Worm (Caenorhabditis elegans) whole organism, L1 larva: Measurements from ENCODE around the gene srb-3.
A peak's percentile ranks its signal among the peaks of the same experiment; 100 is the strongest.

ENCODE experiments used
- aha-1 ChIP-seq: fragments of 150-350 bp; optimal IDR thresholded peaks from 2 replicates; lab custom pipeline; 2014; ENCODE audit warnings: missing biosample characterization, missing genetic modification characterization
- ceh-63 ChIP-seq: fragments of 200-800 bp; sonication (Bioruptor generic); optimal IDR thresholded peaks from 2 replicates; lab custom pipeline; 2018; ENCODE audit warnings: mild to moderate bottlenecking, missing genetic modification characterization, missing compliant biosample characterization
- ceh-8 ChIP-seq: fragments of 200-800 bp; sonication (Bioruptor generic); optimal IDR thresholded peaks from 2 replicates; lab custom pipeline; 2018; ENCODE audit warnings: mild to moderate bottlenecking, missing genetic modification characterization, moderate library complexity, missing compliant biosample characterization
- ceh-82 ChIP-seq, 3 experiments: fragments of 150-350 bp in 1 of 3; sonication (generic microtip) in 2 of 3; optimal IDR thresholded peaks; 2 replicates each; lab custom pipeline; 2014 to 2017; ENCODE audit warnings: missing biosample characterization in 3 of 3, missing genetic modification characterization in 3 of 3
- efl-1 ChIP-seq, 4 experiments: fragments of 150-350 bp; optimal IDR thresholded peaks in 3 of 4; peaks in 1 of 4; 1 replicate in 1 of 4; 2 replicates in 3 of 4; lab custom pipeline; 2014; ENCODE audit warnings: missing biosample characterization in 2 of 4, missing genetic modification characterization in 2 of 4, missing genetic modification reagents in 2 of 4
- egl-13 ChIP-seq: sonication (generic microtip); optimal IDR thresholded peaks from 2 replicates; lab custom pipeline; 2016; ENCODE audit warnings: missing genotype, missing genetic modification reagents, missing genetic modification characterization, missing compliant biosample characterization
- elt-2 ChIP-seq: sonication (generic microtip); optimal IDR thresholded peaks from 2 replicates; lab custom pipeline; 2016; ENCODE audit warnings: missing genetic modification characterization, mild to moderate bottlenecking, inconsistent platforms, missing compliant biosample characterization, missing genetic modification reagents
- fkh-4 ChIP-seq: sonication (generic microtip); optimal IDR thresholded peaks from 2 replicates; lab custom pipeline; 2016; ENCODE audit warnings: missing compliant biosample characterization, missing genetic modification characterization, borderline replicate concordance
- fkh-8 ChIP-seq: sonication (generic microtip); optimal IDR thresholded peaks from 2 replicates; lab custom pipeline; 2016; ENCODE audit warnings: mild to moderate bottlenecking, missing genetic modification characterization, missing compliant biosample characterization
- hlh-4 ChIP-seq: sonication (generic microtip); optimal IDR thresholded peaks from 2 replicates; lab custom pipeline; 2016; ENCODE audit warnings: mild to moderate bottlenecking, missing genetic modification characterization, missing compliant biosample characterization
- irx-1 ChIP-seq: sonication (generic microtip); optimal IDR thresholded peaks from 2 replicates; lab custom pipeline; 2016; ENCODE audit warnings: missing genetic modification characterization, missing compliant biosample characterization
- jun-1 ChIP-seq: fragments of 150-350 bp; optimal IDR thresholded peaks from 2 replicates; lab custom pipeline; 2014; ENCODE audit warnings: missing biosample characterization, missing genetic modification reagents, missing genetic modification characterization
- lin-35 ChIP-seq, 2 experiments: fragments of 150-350 bp; optimal IDR thresholded peaks; 2 replicates each; lab custom pipeline; 2014; ENCODE audit warnings: missing biosample characterization in 2 of 2, missing genetic modification characterization in 2 of 2, missing genetic modification reagents in 2 of 2
- mep-1 ChIP-seq: fragments of 150-350 bp; optimal IDR thresholded peaks from 2 replicates; lab custom pipeline; 2014; ENCODE audit warnings: missing biosample characterization, missing genetic modification characterization
- nhr-12 ChIP-seq: sonication (generic microtip); optimal IDR thresholded peaks from 2 replicates; lab custom pipeline; 2017; ENCODE audit warnings: missing biosample characterization, missing genetic modification characterization
- nhr-19 ChIP-seq: fragments of 200-800 bp; sonication (Bioruptor generic); conservative IDR thresholded peaks from 2 replicates; pipeline ENCODE4 v1.3.6; 2022; ENCODE audit warnings: missing genetic modification characterization, missing compliant biosample characterization
- nhr-237 ChIP-seq: fragments of 150-350 bp; optimal IDR thresholded peaks from 2 replicates; lab custom pipeline; 2014; ENCODE audit warnings: missing biosample characterization, missing genetic modification characterization
- nhr-28 ChIP-seq: fragments of 150-350 bp; optimal IDR thresholded peaks from 2 replicates; lab custom pipeline; 2014; ENCODE audit warnings: missing biosample characterization, missing genetic modification characterization
- nhr-47 ChIP-seq: sonication (generic microtip); optimal IDR thresholded peaks from 2 replicates; lab custom pipeline; 2016; ENCODE audit warnings: mild to moderate bottlenecking, missing genetic modification characterization, moderate library complexity, missing compliant biosample characterization
- nhr-71 ChIP-seq: sonication (generic microtip); optimal IDR thresholded peaks from 2 replicates; lab custom pipeline; 2016; ENCODE audit warnings: mild to moderate bottlenecking, missing genetic modification characterization, moderate library complexity, missing compliant biosample characterization
- nhr-85 ChIP-seq: sonication (generic microtip); peaks from one replicate; lab custom pipeline; 2016; ENCODE audit warnings: missing genetic modification characterization, inconsistent platforms, missing compliant biosample characterization
- pag-3 ChIP-seq: sonication (generic microtip); optimal IDR thresholded peaks from 2 replicates; lab custom pipeline; 2017; ENCODE audit warnings: missing genetic modification characterization, mild to moderate bottlenecking, missing compliant biosample characterization, antibody characterized with exemption, borderline replicate concordance; ENCODE audit not compliant: insufficient read depth
- pqm-1 ChIP-seq: sonication (generic microtip); optimal IDR thresholded peaks from 3 replicates; lab custom pipeline; 2017; ENCODE audit warnings: missing biosample characterization, missing genetic modification characterization
- rnt-1 ChIP-seq: sonication (generic microtip); optimal IDR thresholded peaks from 2 replicates; lab custom pipeline; 2016; ENCODE audit warnings: mild to moderate bottlenecking, missing genetic modification characterization, moderate library complexity, missing compliant biosample characterization
- skn-1 ChIP-seq: fragments of 150-350 bp; optimal IDR thresholded peaks from 2 replicates; lab custom pipeline; 2014; ENCODE audit warnings: missing biosample characterization, missing genetic modification characterization
- snpc-4 ChIP-seq: fragments of 150-350 bp; optimal IDR thresholded peaks from 2 replicates; lab custom pipeline; 2014; ENCODE audit warnings: missing biosample characterization, missing genetic modification characterization
- snu-23 ChIP-seq: sonication (generic microtip); optimal IDR thresholded peaks from 2 replicates; lab custom pipeline; 2016; ENCODE audit warnings: missing genetic modification characterization, missing compliant biosample characterization
- sox-4 ChIP-seq: sonication (generic microtip); optimal IDR thresholded peaks from 2 replicates; lab custom pipeline; 2016; ENCODE audit warnings: missing genetic modification characterization, missing compliant biosample characterization
- sptf-1 ChIP-seq: fragments of 150-350 bp; optimal IDR thresholded peaks from 2 replicates; lab custom pipeline; 2014; ENCODE audit warnings: missing biosample characterization, missing genetic modification characterization
- swsn-7 ChIP-seq: sonication (generic microtip); optimal IDR thresholded peaks from 2 replicates; lab custom pipeline; 2016; ENCODE audit warnings: missing genetic modification characterization, missing compliant biosample characterization
- tbx-2 ChIP-seq: sonication (generic microtip); optimal IDR thresholded peaks from 2 replicates; lab custom pipeline; 2016; ENCODE audit warnings: missing genetic modification characterization, missing compliant biosample characterization
- unc-130 ChIP-seq: fragments of 150-350 bp; optimal IDR thresholded peaks from 2 replicates; lab custom pipeline; 2017; ENCODE audit warnings: missing biosample characterization, missing genetic modification characterization, inconsistent platforms
- unc-30 ChIP-seq: sonication (generic microtip); optimal IDR thresholded peaks from 2 replicates; lab custom pipeline; 2017; ENCODE audit warnings: missing biosample characterization, missing genetic modification characterization
- unc-62 ChIP-seq: fragments of 150-350 bp; optimal IDR thresholded peaks from 2 replicates; lab custom pipeline; 2014; ENCODE audit warnings: missing biosample characterization, missing genetic modification reagents, missing genetic modification characterization

The srb-3 gene

ce11 chrII:5200205-5200604 lies 33.6 kb upstream of the srb-3 start:
- peak; percentile 12 for TF ChIP-seq swsn-7 (tag; lab: Kevin White, UChicago)
- peak; percentile 27 for TF ChIP-seq nhr-85 (tag; lab: Kevin White, UChicago)
- peak in 1 of 2 experiments; percentile 25 for TF ChIP-seq efl-1 (optimal IDR thresholded peaks at IDR 0.05; lab: Kevin White, UChicago)
- peak in 1 of 2 experiments; percentile 14 for TF ChIP-seq efl-1 (GFP tag; optimal IDR thresholded peaks at IDR 0.05 in 1 of 2; lab: Kevin White, UChicago)
- peak; percentile 62 for TF ChIP-seq nhr-19
- peak; percentile 96 for TF ChIP-seq snpc-4 (tag; lab: Kevin White, UChicago)
- TF ChIP-seq rnt-1 (tag; lab: Kevin White, UChicago): peak; percentile 39
- TF ChIP-seq nhr-71: peak; percentile 44

ce11 chrII:5199497-5199896 lies 32.9 kb upstream of the srb-3 start, which contains the start of gene msp-50:
msp-50 (plus strand) TSS chrII:5199797.
- no peak for TF ChIP-seq sptf-1 (tag; lab: Kevin White, UChicago)
- TF ChIP-seq skn-1 (tag; lab: Kevin White, UChicago): no peak
- TF ChIP-seq egl-13 (tag; lab: Kevin White, UChicago): no peak
- no peak for TF ChIP-seq pag-3 (tag; lab: Kevin White, UChicago)

- TF ChIP-seq pag-3 (tag; lab: Kevin White, UChicago) (no peak), pqm-1 (no peak)
- TF ChIP-seq, all 84 proteins: peak for 0
Observed at ce11 chrII:5195504-5195903, 28.9 kb upstream of the srb-3 start, which contains the start of gene C34F11.5. C34F11.5 (plus strand) TSS chrII:5195804.

- TF ChIP-seq nhr-28 (tag; lab: Kevin White, UChicago): no peak
- no peak for TF ChIP-seq unc-30 (tag; lab: Kevin White, UChicago)
- no peak for TF ChIP-seq unc-130 (tag; lab: Kevin White, UChicago)
- no peak for TF ChIP-seq nhr-12 (tag; lab: Kevin White, UChicago)
- TF ChIP-seq skn-1 (tag; lab: Kevin White, UChicago): no peak
Observed at ce11 chrII:5194066-5194465, 27.4 kb upstream of the srb-3 start, which contains the start of gene msp-49. msp-49 (plus strand) TSS chrII:5194366.

- TF ChIP-seq efl-1 (optimal IDR thresholded peaks at IDR 0.05; lab: Kevin White, UChicago) (no peak), efl-1 (GFP tag; optimal IDR thresholded peaks at IDR 0.05 in 1 of 2; lab: Kevin White, UChicago) (peak in 1 of 2 experiments; percentile 70), lin-35 (GFP tag; optimal IDR thresholded peaks at IDR 0.05; lab: Kevin White, UChicago) (peak in 1 of 2 experiments; percentile 22), fkh-4 (tag; lab: Kevin White, UChicago) (no peak), elt-2 (tag; lab: Kevin White, UChicago) (peak; percentile 96), hlh-4 (tag; lab: Kevin White, UChicago) (no peak), unc-62 (no peak), tbx-2 (tag; lab: Kevin White, UChicago) (no peak), jun-1 (tag; lab: Kevin White, UChicago) (peak; percentile 25), irx-1 (tag; lab: Kevin White, UChicago) (no peak), sox-4 (tag; lab: Kevin White, UChicago) (no peak)
Observed at ce11 chrII:5191766-5192165, 25.1 kb upstream of the srb-3 start.

ce11 chrII:5187934-5188333 lies 21.3 kb upstream of the srb-3 start:
- no peak for TF ChIP-seq fkh-8 (tag; lab: Kevin White, UChicago)
- no peak for TF ChIP-seq mep-1 (tag; lab: Kevin White, UChicago)
- no peak for TF ChIP-seq nhr-12 (tag; lab: Kevin White, UChicago)
- no peak for TF ChIP-seq snu-23
- TF ChIP-seq nhr-237 (tag; lab: Kevin White, UChicago): no peak
- no peak for TF ChIP-seq egl-13 (tag; lab: Kevin White, UChicago)
- no peak for TF ChIP-seq nhr-47 (tag; lab: Kevin White, UChicago)
- TF ChIP-seq ceh-8 (GFP tag; lab: Kevin White, UChicago): no peak
- TF ChIP-seq hlh-4 (tag; lab: Kevin White, UChicago): no peak
- no peak for TF ChIP-seq aha-1
- TF ChIP-seq ceh-82 (tag; optimal IDR thresholded peaks at IDR 0.05; lab: Kevin White, UChicago): no peak
- TF ChIP-seq ceh-63 (GFP tag; lab: Kevin White, UChicago): no peak
